Worm (Caenorhabditis elegans) whole organism, L3 larva: ENCODE results near the gene srbc-19.

Source experiments
- R02D3.7 ChIP-seq: fragments of 150-350 bp; optimal IDR thresholded peaks from 2 replicates; lab custom pipeline; 2014; ENCODE audit warnings: missing biosample characterization, missing genetic modification characterization
- ZK546.5 ChIP-seq: sonication (generic microtip); optimal IDR thresholded peaks from 2 replicates; lab custom pipeline; 2017; ENCODE audit warnings: missing biosample characterization, missing genetic modification characterization
- aly-2 ChIP-seq: fragments of 150-350 bp; optimal IDR thresholded peaks from 2 replicates; lab custom pipeline; 2014; ENCODE audit warnings: missing biosample characterization, missing genetic modification characterization
- ceh-9 ChIP-seq: sonication (generic microtip); optimal IDR thresholded peaks from 2 replicates; lab custom pipeline; 2018; ENCODE audit warnings: missing biosample characterization, missing genetic modification characterization
- elt-1 ChIP-seq: fragments of 150-350 bp; optimal IDR thresholded peaks from 2 replicates; lab custom pipeline; 2014; ENCODE audit warnings: missing biosample characterization, missing genetic modification characterization
- fkh-10 ChIP-seq: sonication (generic microtip); optimal IDR thresholded peaks from 2 replicates; lab custom pipeline; 2017; ENCODE audit warnings: missing biosample characterization, missing genetic modification reagents, missing genetic modification characterization
- hmg-11 ChIP-seq: sonication (generic microtip); optimal IDR thresholded peaks from 2 replicates; lab custom pipeline; 2016; ENCODE audit warnings: missing genetic modification characterization, missing compliant biosample characterization
- jun-1 ChIP-seq: fragments of 150-350 bp; optimal IDR thresholded peaks from 2 replicates; lab custom pipeline; 2014; ENCODE audit warnings: missing biosample characterization, missing genetic modification reagents, missing genetic modification characterization
- lin-15B ChIP-seq: fragments of 150-350 bp; optimal IDR thresholded peaks from 2 replicates; lab custom pipeline; 2014; ENCODE audit warnings: missing biosample characterization, missing genetic modification characterization
- nhr-237 ChIP-seq: fragments of 150-350 bp; optimal IDR thresholded peaks from 2 replicates; lab custom pipeline; 2014; ENCODE audit warnings: missing biosample characterization, missing genetic modification characterization
- pha-4 ChIP-seq: fragments of 150-350 bp; optimal IDR thresholded peaks from 2 replicates; lab custom pipeline; 2014; ENCODE audit warnings: missing biosample characterization, missing genetic modification reagents, missing genetic modification characterization
- snpc-4 ChIP-seq: fragments of 150-350 bp; optimal IDR thresholded peaks from 2 replicates; lab custom pipeline; 2014; ENCODE audit warnings: missing biosample characterization, missing genetic modification characterization
- unc-62 ChIP-seq: fragments of 150-350 bp; sonication (generic microtip); optimal IDR thresholded peaks from 4 replicates; lab custom pipeline; 2014; ENCODE audit warnings: missing biosample characterization, missing genetic modification reagents, missing genetic modification characterization
- ztf-4 ChIP-seq: fragments of 150-350 bp; optimal IDR thresholded peaks from 2 replicates; lab custom pipeline; 2014; ENCODE audit warnings: missing biosample characterization, missing genetic modification characterization

ce11 chrV:2179214-2179613 is 12.6 kb upstream of the srbc-19 start, which contains the start of gene cyp-33C1:
- TF ChIP-seq unc-62 (GFP tag; lab: Kevin White, UChicago) (no peak), fkh-10 (GFP tag; lab: Kevin White, UChicago) (no peak), R02D3.7 (tag; lab: Kevin White, UChicago) (no peak), ZK546.5 (no peak), aly-2 (tag; lab: Kevin White, UChicago) (no peak), pha-4 (tag; lab: Kevin White, UChicago) (no peak), jun-1 (no peak), ceh-9 (tag; lab: Kevin White, UChicago) (no peak), ztf-4 (no peak), snpc-4 (no peak), hmg-11 (tag; lab: Kevin White, UChicago) (no peak), lin-15B (tag; lab: Kevin White, UChicago) (no peak), nhr-237 (tag; lab: Kevin White, UChicago) (no peak), elt-1 (tag; lab: Kevin White, UChicago) (no peak)
